Worm (Caenorhabditis elegans): Measurements from ENCODE around the gene amt-3.

ce11 chrII:8380188-8380587 lies 11.2 kb upstream of the amt-3 start:
- TF ChIP-seq sma-9 (GFP tag; optimal IDR thresholded peaks at IDR 0.05): no peak
- no peak for TF ChIP-seq sma-9 (tag; optimal IDR thresholded peaks at IDR 0.05)
- no peak for TF ChIP-seq nhr-12 (tag; optimal IDR thresholded peaks at IDR 0.05)
- no peak for TF ChIP-seq mdl-1 (tag; optimal IDR thresholded peaks at IDR 0.05)

Measured in whole organism, L2 larva.